Fruit fly (Drosophila melanogaster) whole organism: ENCODE measurements around the gene CG34327.

Experiments used
- CG8478 ChIP-seq: fragments of >200 bp; optimal IDR thresholded peaks from 2 replicates; lab custom pipeline; 2018; ENCODE audit warnings: inconsistent platforms
- Dll ChIP-seq: fragments of >200 bp; optimal IDR thresholded peaks from 2 replicates; lab custom pipeline; 2017
- EcR ChIP-seq, 2 experiments: fragments of >200 bp; optimal IDR thresholded peaks; 2 replicates each; lab custom pipeline; 2017; ENCODE audit warnings: missing biosample characterization in 2 of 2, missing genetic modification characterization in 2 of 2, missing genetic modification reagents in 2 of 2
- pan ChIP-seq: fragments of >200 bp; optimal IDR thresholded peaks from 2 replicates; lab custom pipeline; 2017
- psq ChIP-seq: fragments of >200 bp; optimal IDR thresholded peaks from 2 replicates; lab custom pipeline; 2017
- usp ChIP-seq: fragments of >200 bp; optimal IDR thresholded peaks from 2 replicates; lab custom pipeline; 2017; ENCODE audit warnings: missing biosample characterization, missing genetic modification characterization, mixed read lengths

The CG34327 gene

DNA sequence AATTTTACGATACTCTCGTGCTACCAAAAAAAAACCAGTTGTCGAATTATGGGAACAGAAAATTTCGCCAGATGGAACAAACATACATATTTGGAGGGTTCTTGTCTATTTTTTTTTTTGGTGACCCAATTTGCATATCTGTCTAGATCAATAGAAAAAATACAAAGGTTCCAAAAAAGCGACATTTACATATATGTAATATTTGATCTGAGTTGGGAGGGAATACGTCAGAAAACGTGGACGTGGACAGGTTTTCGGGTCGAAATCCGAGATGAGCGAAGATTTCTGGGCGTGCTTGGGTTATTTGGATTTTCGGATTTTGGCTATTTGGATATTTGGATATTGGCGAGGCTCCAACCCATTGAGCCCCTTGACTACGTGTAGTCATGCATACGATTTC is 18.6 kb downstream of the CG34327 start:
- TF ChIP-seq EcR (GFP tag; optimal IDR thresholded peaks at IDR 0.05; lab: Kevin White, UChicago): no peak
- TF ChIP-seq CG8478 (lab: Kevin White, UChicago): no peak
- TF ChIP-seq pan (lab: Kevin White, UChicago): no peak
- no peak for TF ChIP-seq usp
- TF ChIP-seq psq (lab: Kevin White, UChicago): no peak
- TF ChIP-seq Dll (lab: Kevin White, UChicago): no peak

DNA sequence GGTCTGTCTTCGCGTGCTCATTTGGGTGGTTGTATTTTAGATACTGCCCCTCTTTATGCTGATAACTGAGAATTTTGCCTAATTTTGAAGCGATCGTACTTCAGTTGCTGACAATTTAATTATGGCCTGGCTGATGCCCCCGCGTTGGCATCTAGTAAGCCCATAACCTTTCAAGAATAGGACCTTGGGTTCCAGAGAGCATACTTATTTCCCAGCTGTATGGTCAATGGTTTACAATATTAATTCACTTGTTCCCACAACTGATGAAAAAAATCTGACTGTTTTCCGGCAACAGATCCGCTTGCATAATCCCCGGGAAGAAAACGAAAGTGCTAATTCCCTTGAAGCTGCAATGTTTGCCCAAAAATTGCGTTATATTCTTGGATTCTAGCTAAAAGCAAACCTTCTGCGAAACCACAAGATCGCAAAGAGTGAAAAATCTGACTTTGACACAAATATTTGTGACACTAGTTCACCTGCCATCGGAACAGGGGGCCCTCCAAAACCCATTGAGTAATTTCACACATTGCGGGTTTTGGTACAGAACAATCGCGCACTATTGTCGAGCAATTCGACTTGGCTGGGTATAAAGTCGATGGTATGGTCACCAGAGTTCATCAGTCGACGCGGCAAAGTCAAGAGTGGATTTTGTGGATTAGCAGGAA is 21.0 kb downstream of the CG34327 start, which contains the start of the genes TTLL1A and CG5070:
Gene TTLL1A (minus strand): TSS at position 101 of the 665 bp plus-strand sequence.
Gene CG5070 (plus strand): TSS at position 615 of the 665 bp plus-strand sequence.
- TF ChIP-seq pan (lab: Kevin White, UChicago): no peak
- TF ChIP-seq psq (lab: Kevin White, UChicago): no peak
- TF ChIP-seq Dll (lab: Kevin White, UChicago): no peak
- no peak for TF ChIP-seq EcR (GFP tag; optimal IDR thresholded peaks at IDR 0.05; lab: Kevin White, UChicago)
- no peak for TF ChIP-seq usp

DNA sequence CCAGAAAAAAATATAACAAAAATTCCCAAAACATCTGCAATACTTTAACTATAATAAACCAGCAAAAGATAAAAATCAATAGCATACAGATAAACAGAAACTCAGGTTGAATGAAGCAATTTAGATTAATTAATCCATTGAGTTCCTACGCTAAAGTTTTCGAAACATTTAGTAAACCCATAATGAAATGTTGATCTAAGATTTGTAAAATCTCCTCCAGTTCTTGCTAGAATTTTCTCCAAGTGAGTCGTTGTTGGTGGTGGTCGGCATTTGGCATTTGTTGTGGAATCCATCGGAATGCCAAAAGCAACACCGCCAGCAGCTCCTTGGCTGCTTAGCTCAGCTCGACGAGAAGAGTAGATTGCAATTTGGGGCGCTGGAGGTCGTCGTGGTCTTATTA is 35.4 kb downstream of the CG34327 start:
- TF ChIP-seq pan (lab: Kevin White, UChicago): no peak
- TF ChIP-seq CG8478 (lab: Kevin White, UChicago): no peak
- no peak for TF ChIP-seq psq (lab: Kevin White, UChicago)
- no peak for TF ChIP-seq usp
- no peak for TF ChIP-seq EcR (GFP tag; optimal IDR thresholded peaks at IDR 0.05; lab: Kevin White, UChicago)
- no peak for TF ChIP-seq Dll (lab: Kevin White, UChicago)

DNA sequence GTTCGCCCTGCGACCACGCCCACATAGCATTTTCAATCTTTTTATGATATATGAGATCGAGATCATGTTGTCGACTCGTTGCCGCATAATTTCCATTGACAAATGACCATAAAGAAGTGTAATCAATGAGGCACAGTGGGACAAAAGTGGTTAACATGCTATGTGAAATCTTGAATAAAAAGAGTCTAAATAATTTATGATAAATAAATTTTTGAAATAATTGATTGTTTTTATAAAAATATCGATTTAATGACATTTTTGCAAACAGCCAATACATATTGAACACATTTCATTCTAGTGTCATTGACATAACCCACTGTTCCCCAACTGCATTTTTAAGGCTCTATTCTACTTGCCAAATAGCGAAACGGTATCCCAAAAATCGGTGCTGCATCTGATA is 36.1 kb downstream of the CG34327 start:
- TF ChIP-seq pan (lab: Kevin White, UChicago) (no peak), EcR (GFP tag; optimal IDR thresholded peaks at IDR 0.05; lab: Kevin White, UChicago) (no peak), CG8478 (lab: Kevin White, UChicago) (no peak), Dll (lab: Kevin White, UChicago) (no peak), usp (no peak)

DNA sequence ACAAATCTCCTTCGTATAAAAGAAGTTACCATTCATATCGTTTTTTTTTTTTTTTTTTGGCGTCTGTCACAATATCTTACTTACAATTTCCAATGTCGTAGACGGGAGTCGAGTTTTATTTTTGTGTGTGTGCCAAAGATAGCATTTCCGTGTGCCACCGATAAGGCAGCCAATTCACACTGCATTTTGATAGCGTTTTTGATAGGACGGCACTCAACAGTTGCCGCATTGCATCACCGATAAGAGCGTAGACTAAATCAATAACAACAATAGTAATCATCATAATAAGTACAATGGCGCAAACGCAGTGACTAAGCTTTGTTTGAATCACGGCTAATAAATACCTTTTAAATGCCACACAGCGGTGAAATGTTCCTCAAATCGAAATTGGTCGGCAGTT is 37.2 kb downstream of the CG34327 start:
- no peak for TF ChIP-seq psq (lab: Kevin White, UChicago)
- no peak for TF ChIP-seq Dll (lab: Kevin White, UChicago)
- no peak for TF ChIP-seq pan (lab: Kevin White, UChicago)
- no peak for TF ChIP-seq CG8478 (lab: Kevin White, UChicago)
- no peak for TF ChIP-seq usp
- no peak for TF ChIP-seq EcR (GFP tag; optimal IDR thresholded peaks at IDR 0.05; lab: Kevin White, UChicago)

DNA sequence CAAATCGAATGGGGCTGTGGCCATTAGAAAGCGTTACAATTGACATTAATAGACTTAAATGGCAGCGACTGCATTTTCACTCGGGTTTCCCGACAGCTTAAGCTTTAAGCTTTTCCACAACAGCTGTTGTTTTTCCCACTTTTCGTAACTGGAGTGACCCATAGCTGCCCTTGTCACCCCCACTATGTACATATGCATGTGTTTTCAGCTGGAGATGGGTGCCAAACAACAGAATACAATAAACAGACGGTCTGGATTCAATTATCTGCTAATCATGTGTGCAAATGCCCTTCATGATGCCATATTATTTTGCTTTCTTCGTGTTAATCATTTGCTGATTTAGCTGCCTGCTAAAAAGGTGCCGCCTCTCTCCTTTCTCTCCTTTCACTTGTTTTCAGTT is 40.1 kb downstream of the CG34327 start:
- TF ChIP-seq EcR (GFP tag; optimal IDR thresholded peaks at IDR 0.05; lab: Kevin White, UChicago): no peak
- no peak for TF ChIP-seq usp
- no peak for TF ChIP-seq pan (lab: Kevin White, UChicago)
- no peak for TF ChIP-seq Dll (lab: Kevin White, UChicago)
- TF ChIP-seq psq (lab: Kevin White, UChicago): no peak
- TF ChIP-seq CG8478 (lab: Kevin White, UChicago): no peak

DNA sequence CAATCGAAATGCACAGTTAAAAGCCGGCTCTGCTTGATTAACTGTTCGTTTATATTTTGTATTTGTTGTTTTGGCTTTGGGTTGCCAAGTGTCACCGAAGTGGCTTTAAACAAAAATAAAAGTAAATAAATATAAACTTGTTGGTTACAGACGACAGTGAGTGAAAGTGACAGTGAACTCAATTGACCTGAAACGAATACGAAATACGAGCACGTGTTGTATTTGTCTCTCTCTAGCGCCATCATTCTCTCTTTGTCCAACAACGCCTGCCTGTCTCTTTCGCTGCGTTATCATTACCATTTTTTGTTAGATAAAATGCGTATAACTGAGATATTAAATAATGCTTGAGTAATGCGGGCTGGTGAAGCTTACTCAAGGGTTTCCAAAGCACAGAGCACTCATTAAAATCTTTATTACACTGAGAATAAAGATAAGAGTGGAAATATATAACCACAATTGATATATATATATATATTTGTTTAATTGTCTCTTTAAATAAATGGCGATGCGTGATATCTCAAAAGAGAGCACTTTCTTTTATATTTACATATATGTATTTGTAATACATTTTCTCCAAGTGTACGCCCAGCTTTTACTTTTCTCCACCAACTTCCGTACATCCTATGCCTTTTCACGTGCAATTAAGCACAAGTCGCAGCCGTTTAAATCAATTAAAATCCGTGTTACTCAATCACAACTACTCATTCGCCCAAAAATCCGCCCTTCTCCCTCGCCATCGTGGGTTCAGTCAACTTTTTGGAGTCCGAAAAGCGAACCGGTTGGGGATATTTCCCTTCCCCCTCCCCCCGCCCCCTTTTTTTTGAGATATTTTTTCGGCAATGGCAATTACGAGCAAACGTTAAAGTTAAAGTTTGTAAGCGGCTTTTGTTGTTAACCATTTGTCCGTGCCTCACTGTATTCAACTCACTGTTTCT is 42.1 kb downstream of the CG34327 start:
- TF ChIP-seq Dll (lab: Kevin White, UChicago) (no peak), psq (lab: Kevin White, UChicago) (no peak), CG8478 (lab: Kevin White, UChicago) (no peak), pan (lab: Kevin White, UChicago) (no peak), usp (no peak), EcR (GFP tag; optimal IDR thresholded peaks at IDR 0.05; lab: Kevin White, UChicago) (no peak)

DNA sequence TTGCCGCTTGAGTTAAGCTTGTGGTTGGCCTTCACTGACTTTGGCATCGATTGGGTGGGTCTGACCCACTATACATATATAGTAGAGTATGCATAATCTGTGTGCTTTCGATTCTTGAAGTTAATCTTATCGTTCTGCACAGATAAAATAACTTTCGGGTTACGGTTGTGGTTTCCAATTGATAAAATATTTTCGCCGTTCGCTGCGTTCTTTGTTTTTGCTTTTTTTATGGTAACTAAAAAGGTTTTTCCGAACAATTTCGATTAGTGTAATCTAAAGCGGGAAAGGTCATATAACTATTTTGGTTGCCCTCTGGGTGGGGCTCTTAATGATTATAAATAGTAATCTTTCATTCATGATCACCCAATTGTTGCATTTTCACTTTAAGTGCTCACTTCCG is 43.1 kb downstream of the CG34327 start:
- TF ChIP-seq CG8478 (lab: Kevin White, UChicago) (no peak), EcR (GFP tag; optimal IDR thresholded peaks at IDR 0.05; lab: Kevin White, UChicago) (no peak), usp (no peak), Dll (lab: Kevin White, UChicago) (no peak), psq (lab: Kevin White, UChicago) (no peak), pan (lab: Kevin White, UChicago) (no peak)

DNA sequence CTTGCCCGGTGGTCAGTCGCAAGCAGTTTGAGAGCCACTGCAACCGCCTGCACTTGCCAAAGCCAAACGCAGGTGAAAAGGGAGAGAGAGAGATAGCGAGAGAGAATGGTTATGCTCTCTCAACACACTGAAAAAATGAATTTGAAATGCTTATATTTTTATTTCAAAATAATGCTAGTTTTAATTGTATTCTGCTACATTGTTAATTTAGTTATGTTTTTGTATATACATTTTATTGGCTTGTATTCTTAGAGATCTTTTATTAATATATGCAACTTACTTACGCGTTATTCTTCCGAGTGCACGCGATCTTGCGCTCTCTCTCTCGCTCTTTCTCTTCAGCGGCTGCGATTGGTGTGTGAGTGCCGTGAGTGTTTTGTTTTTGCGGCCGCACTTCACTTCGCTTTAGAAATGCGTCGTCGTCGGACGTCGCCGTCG is 45.1 kb downstream of the CG34327 start:
- TF ChIP-seq pan (lab: Kevin White, UChicago): no peak
- TF ChIP-seq EcR (GFP tag; optimal IDR thresholded peaks at IDR 0.05; lab: Kevin White, UChicago): no peak
- TF ChIP-seq Dll (lab: Kevin White, UChicago): peak; percentile 67

DNA sequence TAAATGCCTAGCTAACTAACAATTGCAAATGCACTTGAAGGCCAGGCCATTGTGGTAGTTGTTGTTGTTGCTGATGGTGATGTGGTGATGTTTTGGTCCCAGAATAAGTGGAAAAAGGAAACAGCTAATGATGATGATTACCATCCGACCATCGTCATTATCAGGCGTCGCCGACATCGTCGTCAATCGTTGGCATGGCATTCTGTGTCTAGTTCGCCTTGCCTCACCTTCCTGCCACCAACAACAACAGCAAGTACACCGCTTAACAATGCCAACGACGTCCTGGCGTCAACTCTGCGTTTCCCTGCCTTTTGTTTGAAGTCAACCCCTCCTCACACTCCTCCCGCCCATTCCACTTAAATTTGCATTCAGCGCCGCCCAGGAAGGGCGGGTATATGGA is 46.0 kb downstream of the CG34327 start:
- TF ChIP-seq Dll (lab: Kevin White, UChicago): no peak
- no peak for TF ChIP-seq CG8478 (lab: Kevin White, UChicago)
- TF ChIP-seq psq (lab: Kevin White, UChicago): no peak
- TF ChIP-seq usp: no peak
- no peak for TF ChIP-seq EcR (GFP tag; optimal IDR thresholded peaks at IDR 0.05; lab: Kevin White, UChicago)
- no peak for TF ChIP-seq pan (lab: Kevin White, UChicago)

DNA sequence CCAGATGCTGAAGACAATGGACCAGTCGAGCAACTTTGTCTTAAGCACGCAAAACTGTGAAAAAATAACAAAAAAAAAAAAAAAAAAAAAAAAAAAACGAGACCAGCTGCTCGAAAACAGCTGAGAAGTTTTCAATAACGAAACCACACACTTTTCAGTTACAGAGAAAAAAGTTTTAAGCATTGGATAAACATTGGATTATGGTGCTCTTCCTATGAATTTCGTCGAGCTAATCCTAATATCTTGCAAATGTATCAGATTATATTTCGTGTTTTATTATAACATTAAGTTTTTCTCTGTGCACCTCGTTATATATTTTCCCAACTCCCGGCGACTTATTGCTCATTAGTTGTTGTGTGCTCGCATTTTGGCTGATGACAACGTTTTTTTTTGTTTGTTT is 47.1 kb downstream of the CG34327 start:
- TF ChIP-seq Dll (lab: Kevin White, UChicago) (no peak), psq (lab: Kevin White, UChicago) (no peak), EcR (GFP tag; optimal IDR thresholded peaks at IDR 0.05; lab: Kevin White, UChicago) (no peak), pan (lab: Kevin White, UChicago) (no peak), usp (no peak), CG8478 (lab: Kevin White, UChicago) (no peak)
